Fruit fly (Drosophila melanogaster): ENCODE measurements around the gene bor.

- TF ChIP-seq CG8301 (tag; optimal IDR thresholded peaks at IDR 0.05) (no peak), CG32121 (GFP tag; IDR thresholded peaks at IDR 0.05) (no peak), CG4496 (GFP tag; IDR thresholded peaks at IDR 0.05) (peak; percentile 20; the same call in 1 of the 3 replicates), CG15710 (tag; optimal IDR thresholded peaks at IDR 0.05) (no peak), CG34367 (tag; optimal IDR thresholded peaks at IDR 0.05) (no peak), fd96Ca (GFP tag; IDR thresholded peaks at IDR 0.05) (peak; percentile 40; the same call in 1 of the 3 replicates), gl (tag; optimal IDR thresholded peaks at IDR 0.05) (no peak)
Observed at dm6 chr3R:16274534-16274933, 10.6 kb upstream of the bor start.

All from whole organism, pupa.